Fruit fly (Drosophila melanogaster) whole organism, pupa: ENCODE measurements around the gene dmrt11E.
A peak's percentile ranks its signal among the peaks of the same experiment; 100 is the strongest.

Experiments used
- CG10348 ChIP-seq: fragments of 200-800 bp; sonication (Bioruptor generic); IDR thresholded peaks from 2 replicates; pipeline ENCODE4 v1.3.6; 2022; ENCODE audit warnings: missing biosample characterization, missing genetic modification characterization
- CG12605 ChIP-seq: fragments of 200-800 bp; sonication (Bioruptor generic); IDR thresholded peaks from 2 replicates; pipeline ENCODE4 v1.3.6; 2022; ENCODE audit warnings: missing biosample characterization, missing genetic modification characterization
- CG13204 ChIP-seq: fragments of 200-800 bp; sonication (Bioruptor generic); optimal IDR thresholded peaks from 2 replicates; lab custom pipeline; 2018; ENCODE audit warnings: missing biosample characterization, mild to moderate bottlenecking, missing genetic modification characterization, moderate library complexity
- CG14655 ChIP-seq: fragments of 200-800 bp; sonication (Bioruptor generic); optimal IDR thresholded peaks from 3 replicates; lab custom pipeline; 2017; ENCODE audit warnings: mild to moderate bottlenecking, missing biosample characterization, missing genetic modification reagents, missing genetic modification characterization
- CG15710 ChIP-seq: fragments of 200-800 bp; sonication (Bioruptor generic); optimal IDR thresholded peaks from 2 replicates; lab custom pipeline; 2018; ENCODE audit warnings: missing biosample characterization, mild to moderate bottlenecking, missing genetic modification characterization, moderate library complexity
- CG17806 ChIP-seq: fragments of 200-800 bp; sonication (Bioruptor generic); optimal IDR thresholded peaks from 2 replicates; lab custom pipeline; 2018; ENCODE audit warnings: missing biosample characterization, mild to moderate bottlenecking, missing genetic modification characterization, moderate library complexity
- CG32121 ChIP-seq: fragments of 200-800 bp; sonication (Bioruptor generic); IDR thresholded peaks from 2 replicates; pipeline ENCODE4 v1.3.6; 2022; ENCODE audit warnings: missing biosample characterization, missing genetic modification characterization
- CG34367 ChIP-seq: fragments of 200-800 bp; sonication (Bioruptor generic); optimal IDR thresholded peaks from 2 replicates; lab custom pipeline; 2018; ENCODE audit warnings: missing biosample characterization, mild to moderate bottlenecking, missing genetic modification characterization
- CG4496 ChIP-seq: fragments of 200-800 bp; sonication (Bioruptor generic); IDR thresholded peaks from 3 replicates; pipeline ENCODE4 v1.3.6; 2022; ENCODE audit warnings: missing biosample characterization, missing genetic modification characterization
- CG8159 ChIP-seq: fragments of 200-800 bp; sonication (Bioruptor generic); optimal IDR thresholded peaks from 3 replicates; lab custom pipeline; 2018; ENCODE audit warnings: missing biosample characterization, mild to moderate bottlenecking, missing genetic modification characterization, moderate library complexity
- CG8301 ChIP-seq: fragments of 200-800 bp; sonication (Bioruptor generic); optimal IDR thresholded peaks from 2 replicates; lab custom pipeline; 2018; ENCODE audit warnings: missing biosample characterization, mild to moderate bottlenecking, missing genetic modification characterization
- CG9948 ChIP-seq: fragments of 200-800 bp; sonication (Bioruptor generic); optimal IDR thresholded peaks from 2 replicates; lab custom pipeline; 2018; ENCODE audit warnings: missing biosample characterization, mild to moderate bottlenecking, missing genetic modification characterization, moderate library complexity
- D1 ChIP-seq: fragments of 200-800 bp; sonication (Bioruptor generic); optimal IDR thresholded peaks from 2 replicates; lab custom pipeline; 2018; ENCODE audit warnings: missing biosample characterization, mild to moderate bottlenecking, missing genetic modification characterization, moderate library complexity
- EcR ChIP-seq: fragments of 200-800 bp; sonication (Bioruptor generic); optimal IDR thresholded peaks from 3 replicates; lab custom pipeline; 2019; ENCODE audit warnings: missing biosample characterization, missing genetic modification characterization, mild to moderate bottlenecking, moderate library complexity, missing genetic modification reagents
- Ets98B ChIP-seq: fragments of 200-800 bp; sonication (Bioruptor generic); IDR thresholded peaks from 2 replicates; pipeline ENCODE4 v1.3.6; 2022; ENCODE audit warnings: missing biosample characterization, missing genetic modification characterization
- Pif1A ChIP-seq: fragments of 200-800 bp; sonication (Bioruptor generic); optimal IDR thresholded peaks from 3 replicates; lab custom pipeline; 2016; ENCODE audit warnings: missing biosample characterization, missing genetic modification characterization
- Pif1B ChIP-seq: fragments of 200-800 bp; sonication (Bioruptor generic); optimal IDR thresholded peaks from 3 replicates; lab custom pipeline; 2016; ENCODE audit warnings: missing biosample characterization, missing genetic modification characterization
- Snoo ChIP-seq: fragments of 200-800 bp; sonication (Bioruptor generic); optimal IDR thresholded peaks from 3 replicates; lab custom pipeline; 2017; ENCODE audit warnings: missing biosample characterization, mild to moderate bottlenecking, missing genetic modification characterization, inconsistent platforms
- fd96Ca ChIP-seq: fragments of 200-800 bp; sonication (Bioruptor generic); IDR thresholded peaks from 3 replicates; pipeline ENCODE4 v1.3.6; 2022; ENCODE audit warnings: missing biosample characterization, missing genetic modification characterization
- gl ChIP-seq: fragments of 200-800 bp; sonication (Bioruptor generic); optimal IDR thresholded peaks from 2 replicates; lab custom pipeline; 2018; ENCODE audit warnings: missing biosample characterization, mild to moderate bottlenecking, missing genetic modification characterization
- rn ChIP-seq: fragments of 200-800 bp; sonication (Bioruptor generic); IDR thresholded peaks from 2 replicates; pipeline ENCODE4 v1.3.6; 2022; ENCODE audit warnings: missing biosample characterization, missing genetic modification characterization

Gene dmrt11E

dm6 chrX:13384583-13385342 lies 16.8 kb downstream of the dmrt11E start, which contains the start of the genes Rbp1-like and Tim9a:
Rbp1-like (minus strand) TSS chrX:13384877.
Tim9a (plus strand) TSS chrX:13385210.
- TF ChIP-seq fd96Ca (GFP tag; lab: Robert Waterston, UW) (no peak), Pif1B (GFP tag; lab: Kevin White, UChicago) (peak; percentile 30), CG8159 (tag; lab: Kevin White, UChicago) (peak; percentile 23), Pif1A (GFP tag; lab: Kevin White, UChicago) (no peak), CG32121 (GFP tag; lab: Robert Waterston, UW) (no peak), Snoo (tag; lab: Kevin White, UChicago) (peak; percentile 28), CG10348 (GFP tag; lab: Robert Waterston, UW) (no peak), gl (tag; lab: Kevin White, UChicago) (no peak), Ets98B (GFP tag; lab: Robert Waterston, UW) (no peak), CG17806 (tag; lab: Kevin White, UChicago) (no peak), CG8301 (no peak), CG13204 (GFP tag; lab: Kevin White, UChicago) (no peak), rn (GFP tag; lab: Robert Waterston, UW) (no peak), D1 (no peak), CG12605 (GFP tag; lab: Robert Waterston, UW) (no peak), CG4496 (GFP tag; lab: Robert Waterston, UW) (no peak), CG14655 (peak; percentile 24), EcR (GFP tag; lab: Kevin White, UChicago) (no peak), CG34367 (tag; lab: Kevin White, UChicago) (no peak), CG15710 (tag; lab: Kevin White, UChicago) (peak; percentile 4), CG9948 (tag; lab: Kevin White, UChicago) (no peak)

DNA sequence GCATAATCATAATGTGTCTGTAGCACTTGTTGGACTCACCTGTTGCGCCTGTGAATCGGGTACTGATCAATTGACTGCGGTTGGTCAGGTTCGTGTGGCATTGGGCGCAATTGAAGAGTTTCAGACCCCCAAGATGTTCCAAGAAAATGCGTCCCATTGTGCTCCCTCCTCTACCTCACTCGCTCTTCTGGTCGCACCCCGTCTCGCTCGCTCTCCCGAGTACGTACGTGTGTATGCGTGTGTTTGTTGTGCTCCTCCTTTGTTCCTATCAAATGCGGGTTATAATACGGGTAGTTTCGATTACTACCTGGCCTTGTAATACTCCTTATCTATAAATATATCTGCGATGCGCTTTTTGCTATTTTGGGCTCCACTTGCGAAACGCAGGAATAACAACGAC lies 18.8 kb downstream of the dmrt11E start:
- TF ChIP-seq EcR (GFP tag; lab: Kevin White, UChicago) (peak; percentile 2), Pif1A (GFP tag; lab: Kevin White, UChicago) (no peak), CG8159 (tag; lab: Kevin White, UChicago) (no peak)

- TF ChIP-seq EcR (GFP tag; lab: Kevin White, UChicago): no peak
- TF ChIP-seq CG17806 (tag; lab: Kevin White, UChicago): peak; percentile 50
- no peak for TF ChIP-seq CG12605 (GFP tag; lab: Robert Waterston, UW)
- no peak for TF ChIP-seq CG13204 (GFP tag; lab: Kevin White, UChicago)
- TF ChIP-seq CG34367 (tag; lab: Kevin White, UChicago): peak; percentile 57
- peak; percentile 49 for TF ChIP-seq Pif1B (GFP tag; lab: Kevin White, UChicago)
- TF ChIP-seq fd96Ca (GFP tag; lab: Robert Waterston, UW): no peak
- peak; percentile 65 for TF ChIP-seq CG9948 (tag; lab: Kevin White, UChicago)
- TF ChIP-seq CG32121 (GFP tag; lab: Robert Waterston, UW): peak; percentile 44; the same call in 1 of the 2 replicates
- TF ChIP-seq CG4496 (GFP tag; lab: Robert Waterston, UW): peak; percentile 76
- TF ChIP-seq Snoo (tag; lab: Kevin White, UChicago): peak; percentile 69
- peak; percentile 43 for TF ChIP-seq CG8301
- peak; percentile 73 for TF ChIP-seq CG8159 (tag; lab: Kevin White, UChicago)
- peak; percentile 71 for TF ChIP-seq CG14655
- peak; percentile 78 for TF ChIP-seq CG15710 (tag; lab: Kevin White, UChicago)
- TF ChIP-seq D1: peak; percentile 6
- no peak for TF ChIP-seq gl (tag; lab: Kevin White, UChicago)
- TF ChIP-seq rn (GFP tag; lab: Robert Waterston, UW): no peak
- TF ChIP-seq Ets98B (GFP tag; lab: Robert Waterston, UW): peak; percentile 42
- peak; percentile 38 for TF ChIP-seq Pif1A (GFP tag; lab: Kevin White, UChicago)
- no peak for TF ChIP-seq CG10348 (GFP tag; lab: Robert Waterston, UW)
Measured at dm6 chrX:13387373-13387850, 19.4 kb downstream of the dmrt11E start, which contains the start of the genes Ype and CG1662. Ype (minus strand) TSS chrX:13387417. CG1662 (plus strand) TSS chrX:13387563.

dm6 chrX:13390465-13391173 lies 22.6 kb downstream of the dmrt11E start:
- no peak for TF ChIP-seq Snoo (tag; lab: Kevin White, UChicago)
- TF ChIP-seq CG8301: peak; percentile 52
- TF ChIP-seq CG8159 (tag; lab: Kevin White, UChicago): peak; percentile 78
- peak; percentile 71 for TF ChIP-seq CG14655
- TF ChIP-seq CG34367 (tag; lab: Kevin White, UChicago): peak; percentile 44
- TF ChIP-seq CG17806 (tag; lab: Kevin White, UChicago): peak; percentile 73
- peak; percentile 90 for TF ChIP-seq CG32121 (GFP tag; lab: Robert Waterston, UW)
- TF ChIP-seq CG15710 (tag; lab: Kevin White, UChicago): peak; percentile 78
- TF ChIP-seq CG10348 (GFP tag; lab: Robert Waterston, UW): no peak
- peak; percentile 87 for TF ChIP-seq CG4496 (GFP tag; lab: Robert Waterston, UW)
- TF ChIP-seq CG13204 (GFP tag; lab: Kevin White, UChicago): no peak
- TF ChIP-seq EcR (GFP tag; lab: Kevin White, UChicago): peak; percentile 9
- peak; percentile 23 for TF ChIP-seq Pif1A (GFP tag; lab: Kevin White, UChicago)
- peak; percentile 82 for TF ChIP-seq Ets98B (GFP tag; lab: Robert Waterston, UW)
- peak; percentile 33 for TF ChIP-seq Pif1B (GFP tag; lab: Kevin White, UChicago)
- peak; percentile 64 for TF ChIP-seq CG9948 (tag; lab: Kevin White, UChicago)
- peak; percentile 53 for TF ChIP-seq rn (GFP tag; lab: Robert Waterston, UW)
- TF ChIP-seq CG12605 (GFP tag; lab: Robert Waterston, UW): peak; percentile 86
- no peak for TF ChIP-seq gl (tag; lab: Kevin White, UChicago)
- TF ChIP-seq D1: peak; percentile 24
- TF ChIP-seq fd96Ca (GFP tag; lab: Robert Waterston, UW): no peak
